Worm (Caenorhabditis elegans) whole organism, young adult: ENCODE data around the gene Y6G8.6.

Experiments used
- D2030.7 ChIP-seq: fragments of 200-800 bp; sonication (Bioruptor generic); IDR thresholded peaks from 2 replicates; pipeline ENCODE4 v1.3.6; 2022; ENCODE audit warnings: missing genetic modification reagents, missing genetic modification characterization, missing compliant biosample characterization
- F49E8.2 ChIP-seq: sonication (generic microtip); optimal IDR thresholded peaks from 3 replicates; lab custom pipeline; 2017; ENCODE audit warnings: missing genetic modification characterization, mild to moderate bottlenecking, missing compliant biosample characterization, antibody characterized with exemption, moderate library complexity; ENCODE audit not compliant: insufficient read depth
- F57C9.4 ChIP-seq: sonication (generic microtip); optimal IDR thresholded peaks from 2 replicates; lab custom pipeline; 2017; ENCODE audit warnings: mild to moderate bottlenecking, missing genetic modification characterization, missing compliant biosample characterization
- Y53F4B.3 ChIP-seq: fragments of 200-800 bp; sonication (Bioruptor generic); IDR thresholded peaks from 2 replicates; pipeline ENCODE4 v1.3.6; 2022; ENCODE audit warnings: missing genetic modification reagents, missing genetic modification characterization, missing compliant biosample characterization
- Y53G8AR.9 ChIP-seq: fragments of 200-800 bp; sonication (Bioruptor generic); conservative IDR thresholded peaks from 2 replicates; pipeline ENCODE4 v1.3.6; 2022; ENCODE audit warnings: missing genetic modification reagents, missing genetic modification characterization, missing compliant biosample characterization
- Y67H2A.10 ChIP-seq: fragments of 200-800 bp; sonication (Bioruptor generic); conservative IDR thresholded peaks from 2 replicates; pipeline ENCODE4 v1.3.6; 2022; ENCODE audit warnings: missing genetic modification reagents, missing genetic modification characterization, missing compliant biosample characterization
- aptf-3 ChIP-seq: fragments of 200-800 bp; sonication (Bioruptor generic); IDR thresholded peaks from 2 replicates; pipeline ENCODE4 v1.3.6; 2022; ENCODE audit warnings: missing genetic modification characterization, missing compliant biosample characterization
- attf-5 ChIP-seq: fragments of 200-800 bp; sonication (Bioruptor generic); optimal IDR thresholded peaks from 2 replicates; lab custom pipeline; 2018; ENCODE audit warnings: mild to moderate bottlenecking, missing genetic modification characterization, missing compliant biosample characterization
- bed-1 ChIP-seq: fragments of 200-800 bp; sonication (Bioruptor generic); IDR thresholded peaks from 2 replicates; pipeline ENCODE4 v1.3.6; 2022; ENCODE audit warnings: missing genetic modification reagents, missing genetic modification characterization, missing compliant biosample characterization
- ccch-3 ChIP-seq: fragments of 200-800 bp; sonication (Bioruptor generic); optimal IDR thresholded peaks from 2 replicates; lab custom pipeline; 2018; ENCODE audit warnings: mild to moderate bottlenecking, missing genetic modification characterization, missing compliant biosample characterization
- cebp-1 ChIP-seq, 2 experiments: fragments of 200-800 bp in 1 of 2; sonication (Bioruptor generic) in 1 of 2; sonication (generic microtip) in 1 of 2; IDR thresholded peaks in 1 of 2; optimal IDR thresholded peaks in 1 of 2; 2 replicates each; pipeline versions ENCODE4 v1.3.6 to Lab custom; 2017 to 2022; ENCODE audit warnings: missing compliant biosample characterization in 2 of 2, missing genetic modification characterization in 2 of 2, mild to moderate bottlenecking in 1 of 2, missing genetic modification reagents in 1 of 2, moderate library complexity in 1 of 2
- cebp-2 ChIP-seq: fragments of 200-800 bp; sonication (Bioruptor generic); IDR thresholded peaks from 2 replicates; pipeline ENCODE4 v1.3.6; 2022; ENCODE audit warnings: missing genetic modification characterization, missing compliant biosample characterization
- ceh-91 ChIP-seq: fragments of 200-800 bp; sonication (Bioruptor generic); IDR thresholded peaks from 2 replicates; pipeline ENCODE4 v1.3.6; 2022; ENCODE audit warnings: missing genetic modification reagents, missing genetic modification characterization, missing compliant biosample characterization
- efl-1 ChIP-seq: fragments of 150-350 bp; optimal IDR thresholded peaks from 2 replicates; lab custom pipeline; 2014; ENCODE audit warnings: missing biosample characterization, missing genetic modification reagents, missing genetic modification characterization
- egl-18 ChIP-seq: fragments of 200-800 bp; sonication (Bioruptor generic); IDR thresholded peaks from 2 replicates; pipeline ENCODE4 v1.3.6; 2022; ENCODE audit warnings: missing genetic modification reagents, missing genetic modification characterization, missing compliant biosample characterization
- egl-44 ChIP-seq: fragments of 200-800 bp; sonication (Bioruptor generic); IDR thresholded peaks from 2 replicates; pipeline ENCODE4 v1.3.6; 2022; ENCODE audit warnings: missing genetic modification reagents, missing genetic modification characterization, missing compliant biosample characterization
- ekl-4 ChIP-seq: fragments of 200-800 bp; sonication (Bioruptor generic); IDR thresholded peaks from 2 replicates; pipeline ENCODE4 v1.3.6; 2022; ENCODE audit warnings: missing genetic modification reagents, missing genetic modification characterization, missing compliant biosample characterization
- fkh-3 ChIP-seq: sonication (generic microtip); optimal IDR thresholded peaks from 2 replicates; lab custom pipeline; 2016; ENCODE audit warnings: mild to moderate bottlenecking, missing genetic modification characterization, missing compliant biosample characterization
- him-1 ChIP-seq: sonication (generic microtip); optimal IDR thresholded peaks from 2 replicates; lab custom pipeline; 2016; ENCODE audit warnings: missing genotype, missing genetic modification reagents, missing genetic modification characterization, missing compliant biosample characterization
- hsf-1 ChIP-seq: fragments of 200-800 bp; sonication (Bioruptor generic); IDR thresholded peaks from 2 replicates; pipeline ENCODE4 v1.3.6; 2022; ENCODE audit warnings: missing genetic modification reagents, missing genetic modification characterization, missing compliant biosample characterization
- let-607 ChIP-seq, 2 experiments: fragments of 200-800 bp in 1 of 2; sonication (Bioruptor generic) in 1 of 2; sonication (generic microtip) in 1 of 2; optimal IDR thresholded peaks; 2 replicates each; lab custom pipeline; 2016 to 2018; ENCODE audit warnings: mild to moderate bottlenecking in 2 of 2, missing compliant biosample characterization in 2 of 2, missing genetic modification characterization in 2 of 2, moderate library complexity in 2 of 2, missing genotype in 1 of 2
- lsl-1 ChIP-seq: fragments of 200-800 bp; sonication (Bioruptor generic); optimal IDR thresholded peaks from 2 replicates; lab custom pipeline; 2018; ENCODE audit warnings: mild to moderate bottlenecking, missing genetic modification characterization, moderate library complexity, missing compliant biosample characterization
- lsy-27 ChIP-seq: sonication (generic microtip); optimal IDR thresholded peaks from 2 replicates; lab custom pipeline; 2017; ENCODE audit warnings: missing genetic modification characterization, mild to moderate bottlenecking, missing compliant biosample characterization, antibody characterized with exemption, missing genotype, borderline replicate concordance; ENCODE audit not compliant: insufficient read depth
- madf-10 ChIP-seq: sonication (generic microtip); optimal IDR thresholded peaks from 2 replicates; lab custom pipeline; 2016; ENCODE audit warnings: mild to moderate bottlenecking, missing genetic modification characterization, missing compliant biosample characterization
- madf-6 ChIP-seq: fragments of 200-800 bp; sonication (Bioruptor generic); IDR thresholded peaks from 2 replicates; pipeline ENCODE4 v1.3.6; 2022; ENCODE audit warnings: missing genetic modification reagents, missing genetic modification characterization, missing compliant biosample characterization
- mel-28 ChIP-seq: sonication (generic microtip); optimal IDR thresholded peaks from 2 replicates; lab custom pipeline; 2016; ENCODE audit warnings: borderline replicate concordance, mild to moderate bottlenecking, missing genetic modification characterization, missing compliant biosample characterization
- nhr-179 ChIP-seq: sonication (generic microtip); optimal IDR thresholded peaks from 2 replicates; lab custom pipeline; 2016; ENCODE audit warnings: mild to moderate bottlenecking, missing genetic modification characterization, missing compliant biosample characterization
- nhr-90 ChIP-seq: sonication (generic microtip); optimal IDR thresholded peaks from 2 replicates; lab custom pipeline; 2016; ENCODE audit warnings: missing genotype, mild to moderate bottlenecking, missing genetic modification characterization, missing compliant biosample characterization
- pbrm-1 ChIP-seq: fragments of 200-800 bp; sonication (Bioruptor generic); IDR thresholded peaks from 2 replicates; pipeline ENCODE4 v1.3.6; 2022; ENCODE audit warnings: missing genetic modification reagents, missing genetic modification characterization, missing compliant biosample characterization
- rec-8 ChIP-seq, 2 experiments: sonication (generic microtip); optimal IDR thresholded peaks; 2 replicates each; lab custom pipeline; 2016; ENCODE audit warnings: mild to moderate bottlenecking in 2 of 2, missing genetic modification characterization in 2 of 2, missing genetic modification reagents in 2 of 2, missing genotype in 2 of 2, missing biosample characterization in 1 of 2, missing compliant biosample characterization in 1 of 2, moderate library complexity in 1 of 2
- repo-1 ChIP-seq: sonication (generic microtip); optimal IDR thresholded peaks from 2 replicates; lab custom pipeline; 2017; ENCODE audit warnings: mild to moderate bottlenecking, missing genetic modification characterization, missing compliant biosample characterization
- rpc-1 ChIP-seq, 2 experiments: fragments of 150-350 bp in 1 of 2; sonication (generic microtip) in 1 of 2; optimal IDR thresholded peaks; 2 replicates each; lab custom pipeline; 2014 to 2018; ENCODE audit warnings: missing biosample characterization in 1 of 2, missing genetic modification characterization in 1 of 2, missing genetic modification reagents in 1 of 2, missing genotype in 1 of 2
- snpc-1.1 ChIP-seq: sonication (generic microtip); optimal IDR thresholded peaks from 2 replicates; lab custom pipeline; 2017; ENCODE audit warnings: missing genetic modification characterization, mild to moderate bottlenecking, missing compliant biosample characterization, antibody characterized with exemption, moderate library complexity, missing genotype, missing genetic modification reagents; ENCODE audit not compliant: insufficient read depth
- snpc-4 ChIP-seq, 5 experiments: fragments of 150-350 bp in 1 of 5; sonication (generic microtip) in 4 of 5; optimal IDR thresholded peaks; 2 replicates each; lab custom pipeline; 2014 to 2018; ENCODE audit warnings: missing genetic modification characterization in 5 of 5, missing biosample characterization in 3 of 5, antibody characterized with exemption in 2 of 5, mild to moderate bottlenecking in 2 of 5, missing compliant biosample characterization in 2 of 5, missing genotype in 2 of 5, moderate library complexity in 2 of 5, missing genetic modification reagents in 1 of 5
- sptf-2 ChIP-seq: fragments of 200-800 bp; sonication (Bioruptor generic); optimal IDR thresholded peaks from 2 replicates; lab custom pipeline; 2018; ENCODE audit warnings: mild to moderate bottlenecking, missing genetic modification characterization, missing compliant biosample characterization
- tbx-9 ChIP-seq: sonication (generic microtip); optimal IDR thresholded peaks from 2 replicates; lab custom pipeline; 2016; ENCODE audit warnings: borderline replicate concordance, missing genetic modification characterization, inconsistent platforms, missing compliant biosample characterization
- tlf-1 ChIP-seq: fragments of 200-800 bp; sonication (Bioruptor generic); optimal IDR thresholded peaks from 2 replicates; lab custom pipeline; 2018; ENCODE audit warnings: mild to moderate bottlenecking, missing genetic modification characterization, missing compliant biosample characterization
- xnd-1 ChIP-seq: sonication (generic microtip); optimal IDR thresholded peaks from 2 replicates; lab custom pipeline; 2016; ENCODE audit warnings: missing genotype, missing genetic modification reagents, missing genetic modification characterization, missing compliant biosample characterization
- zfh-2 ChIP-seq: fragments of 200-800 bp; sonication (Bioruptor generic); conservative IDR thresholded peaks from 2 replicates; pipeline ENCODE4 v1.3.6; 2022; ENCODE audit warnings: missing genetic modification reagents, missing genetic modification characterization, missing compliant biosample characterization
- ztf-25 ChIP-seq: fragments of 200-800 bp; sonication (Bioruptor generic); IDR thresholded peaks from 2 replicates; pipeline ENCODE4 v1.3.6; 2022; ENCODE audit warnings: missing genetic modification reagents, missing genetic modification characterization, missing compliant biosample characterization
- ztf-26 ChIP-seq: sonication (generic microtip); optimal IDR thresholded peaks from 2 replicates; lab custom pipeline; 2017; ENCODE audit warnings: missing genetic modification characterization, missing compliant biosample characterization
- ztf-3 ChIP-seq: fragments of 200-800 bp; sonication (Bioruptor generic); optimal IDR thresholded peaks from 2 replicates; lab custom pipeline; 2018; ENCODE audit warnings: mild to moderate bottlenecking, missing genetic modification characterization, missing compliant biosample characterization

Y6G8.6 gene

ce11 chrV:17658824-17659223, 42.1 kb upstream of the Y6G8.6 start:
- no peak for TF ChIP-seq pbrm-1 (GFP tag; lab: Robert Waterston, UW)
- TF ChIP-seq madf-10: no peak
- TF ChIP-seq madf-6 (GFP tag; lab: Robert Waterston, UW): peak; percentile 63
- no peak for TF ChIP-seq ztf-26 (tag; lab: Kevin White, UChicago)
- TF ChIP-seq ceh-91 (GFP tag; lab: Robert Waterston, UW): 0 out of 2 replicates have a peak, but pooled peaks have one; percentile 16
- no peak for TF ChIP-seq rpc-1 (optimal IDR thresholded peaks at IDR 0.05; lab: Kevin White, UChicago)
- no peak for TF ChIP-seq rpc-1 (tag; optimal IDR thresholded peaks at IDR 0.05; lab: Kevin White, UChicago)
- TF ChIP-seq nhr-90: no peak
- peak; percentile 48 for TF ChIP-seq D2030.7 (GFP tag; lab: Robert Waterston, UW)
- no peak for TF ChIP-seq cebp-1 (GFP tag; IDR thresholded peaks at IDR 0.05; lab: Robert Waterston, UW)
- TF ChIP-seq cebp-1 (tag; optimal IDR thresholded peaks at IDR 0.05; lab: Kevin White, UChicago): no peak
- no peak for TF ChIP-seq tbx-9 (tag; lab: Kevin White, UChicago)
- TF ChIP-seq ztf-3 (GFP tag; lab: Kevin White, UChicago): no peak
- no peak for TF ChIP-seq efl-1 (GFP tag; lab: Kevin White, UChicago)
- TF ChIP-seq snpc-4 (GFP tag; optimal IDR thresholded peaks at IDR 0.05; lab: Kevin White, UChicago): no peak
- no peak for TF ChIP-seq snpc-4 (tag; optimal IDR thresholded peaks at IDR 0.05; lab: Kevin White, UChicago)
- no peak for TF ChIP-seq lsy-27 (tag; lab: Kevin White, UChicago)
- TF ChIP-seq ekl-4 (GFP tag; lab: Robert Waterston, UW): no peak
- no peak for TF ChIP-seq Y53F4B.3 (GFP tag; lab: Robert Waterston, UW)
- peak; percentile 56 for TF ChIP-seq xnd-1 (tag; lab: Kevin White, UChicago)
- peak; percentile 88 for TF ChIP-seq lsl-1 (GFP tag; lab: Kevin White, UChicago)
- no peak for TF ChIP-seq Y53G8AR.9 (GFP tag; lab: Robert Waterston, UW)
- TF ChIP-seq sptf-2 (GFP tag; lab: Kevin White, UChicago): no peak
- no peak for TF ChIP-seq egl-44 (GFP tag; lab: Robert Waterston, UW)
- no peak for TF ChIP-seq nhr-179 (tag; lab: Kevin White, UChicago)

DNA sequence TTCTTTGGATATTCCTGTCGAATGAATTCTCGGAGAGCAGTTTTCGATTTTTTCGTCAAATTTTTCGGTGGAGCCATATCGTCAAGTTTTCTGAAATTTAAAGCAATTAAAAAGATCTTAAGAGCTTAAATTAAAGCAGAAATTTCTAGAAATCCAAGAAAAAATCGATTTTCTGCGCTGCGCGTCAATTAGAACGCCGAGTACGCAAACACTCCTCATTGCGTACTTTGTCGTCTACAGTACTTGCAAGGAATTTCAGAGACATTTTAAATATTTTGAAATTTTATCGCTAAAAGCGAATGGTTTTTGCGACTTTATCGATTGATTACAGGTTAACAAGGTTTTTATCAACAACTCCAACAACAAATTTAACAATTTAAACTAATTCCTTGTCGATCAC, 38.5 kb upstream of the Y6G8.6 start:
- TF ChIP-seq fkh-3 (tag; lab: Kevin White, UChicago) (no peak), egl-18 (GFP tag; lab: Robert Waterston, UW) (no peak), lsl-1 (GFP tag; lab: Kevin White, UChicago) (peak; percentile 75), cebp-2 (no peak), nhr-90 (no peak), bed-1 (no peak), tbx-9 (tag; lab: Kevin White, UChicago) (no peak), zfh-2 (GFP tag; lab: Robert Waterston, UW) (no peak), D2030.7 (GFP tag; lab: Robert Waterston, UW) (peak; percentile 48; the same call in 1 of the 2 replicates), madf-6 (GFP tag; lab: Robert Waterston, UW) (peak; percentile 64), hsf-1 (GFP tag; lab: Robert Waterston, UW) (0 out of 2 replicates have a peak, but pooled peaks have one; percentile 25), tlf-1 (GFP tag; lab: Kevin White, UChicago) (no peak), ztf-25 (GFP tag; lab: Robert Waterston, UW) (no peak), ccch-3 (no peak), F49E8.2 (tag; lab: Kevin White, UChicago) (peak; percentile 2), attf-5 (GFP tag; lab: Kevin White, UChicago) (no peak)
- TF ChIP-seq, all 124 proteins: peak for 5

DNA sequence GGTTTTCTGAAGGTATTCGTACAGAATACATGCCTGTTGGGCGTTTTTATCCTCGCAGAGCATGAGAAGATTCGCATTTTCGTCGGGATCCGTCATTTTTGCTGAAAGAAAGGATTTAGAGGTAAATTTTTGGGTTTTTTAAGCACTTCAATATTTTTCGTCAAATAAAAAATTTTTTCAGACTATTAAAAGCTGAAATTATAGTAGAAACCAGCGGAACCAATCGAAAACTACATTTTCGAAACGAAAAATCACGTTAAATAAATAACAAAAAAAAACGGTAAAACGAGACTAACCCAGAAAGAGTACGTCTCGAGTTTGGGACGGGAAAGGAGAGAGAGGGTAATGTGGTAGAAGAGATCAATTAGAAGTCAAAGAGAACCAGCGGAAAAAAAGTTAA, 33.7 kb upstream of the Y6G8.6 start, which contains the start of gene fbxa-192:
fbxa-192 (minus strand) TSS at position 101 of the 400 bp plus-strand sequence.
- no peak for TF ChIP-seq aptf-3 (GFP tag; lab: Robert Waterston, UW)
- no peak for TF ChIP-seq snpc-1.1
- no peak for TF ChIP-seq rec-8 (tag; optimal IDR thresholded peaks at IDR 0.05; lab: Kevin White, UChicago)
- TF ChIP-seq tbx-9 (tag; lab: Kevin White, UChicago): no peak
- no peak for TF ChIP-seq repo-1 (tag; lab: Kevin White, UChicago)
- TF ChIP-seq him-1: no peak
- TF ChIP-seq zfh-2 (GFP tag; lab: Robert Waterston, UW): no peak
- TF ChIP-seq let-607 (tag; optimal IDR thresholded peaks at IDR 0.05; lab: Kevin White, UChicago): no peak
- TF ChIP-seq Y53F4B.3 (GFP tag; lab: Robert Waterston, UW): no peak
- TF ChIP-seq Y67H2A.10: no peak
- no peak for TF ChIP-seq mel-28 (tag; lab: Kevin White, UChicago)
- no peak for TF ChIP-seq F57C9.4
- no peak for TF ChIP-seq sptf-2 (GFP tag; lab: Kevin White, UChicago)
